Fruit fly (Drosophila melanogaster) whole organism, embryonic: ENCODE measurements around the gene Mvl.
A peak's percentile ranks its signal among the peaks of the same experiment; 100 is the strongest.

Source experiments
- CG10209 ChIP-seq: fragments of 200-800 bp; sonication (Bioruptor generic); optimal IDR thresholded peaks from 3 replicates; lab custom pipeline; 2017; ENCODE audit warnings: missing biosample characterization, mild to moderate bottlenecking, missing genetic modification characterization, missing genetic modification reagents
- CG10565 ChIP-seq: fragments of 200-800 bp; sonication (Bioruptor generic); optimal IDR thresholded peaks from 3 replicates; lab custom pipeline; 2016; ENCODE audit warnings: missing biosample characterization, mild to moderate bottlenecking, missing genetic modification characterization
- CG10959 ChIP-seq: fragments of 200-800 bp; sonication (Bioruptor generic); IDR thresholded peaks from 2 replicates; pipeline ENCODE4 v1.3.6; 2022; ENCODE audit warnings: missing biosample characterization, missing genetic modification characterization
- CG11560 ChIP-seq: fragments of 200-800 bp; sonication (Bioruptor generic); IDR thresholded peaks from 3 replicates; pipeline ENCODE4 v1.3.6; 2022; ENCODE audit warnings: missing biosample characterization, missing genetic modification characterization
- CG12391 ChIP-seq: fragments of 200-800 bp; sonication (Bioruptor generic); optimal IDR thresholded peaks from 3 replicates; lab custom pipeline; 2018; ENCODE audit warnings: missing biosample characterization, mild to moderate bottlenecking, missing genetic modification characterization, moderate library complexity
- CG12769 ChIP-seq: fragments of 200-800 bp; sonication (Bioruptor generic); optimal IDR thresholded peaks from 2 replicates; lab custom pipeline; 2019; ENCODE audit warnings: missing biosample characterization, mild to moderate bottlenecking, missing genetic modification characterization, moderate library complexity
- CG1603 ChIP-seq: fragments of 200-800 bp; sonication (Bioruptor generic); optimal IDR thresholded peaks from 2 replicates; lab custom pipeline; 2019; ENCODE audit warnings: missing biosample characterization, mild to moderate bottlenecking, missing genetic modification characterization, moderate library complexity
- CG17359 ChIP-seq: fragments of 200-800 bp; sonication (Bioruptor generic); optimal IDR thresholded peaks from 3 replicates; lab custom pipeline; 2018; ENCODE audit warnings: missing biosample characterization, mild to moderate bottlenecking, missing genetic modification characterization, moderate library complexity
- CG17612 ChIP-seq: fragments of 200-800 bp; sonication (Bioruptor generic); IDR thresholded peaks from 2 replicates; pipeline ENCODE4 v1.3.6; 2022; ENCODE audit warnings: missing biosample characterization, missing genetic modification characterization
- CG17829 ChIP-seq: fragments of 200-800 bp; optimal IDR thresholded peaks from 2 replicates; lab custom pipeline; 2019; ENCODE audit warnings: missing biosample characterization, mild to moderate bottlenecking, missing genetic modification characterization, moderate library complexity
- CG2678 ChIP-seq: fragments of 200-800 bp; sonication (Bioruptor generic); optimal IDR thresholded peaks from 3 replicates; lab custom pipeline; 2019; ENCODE audit warnings: missing biosample characterization, mild to moderate bottlenecking, missing genetic modification characterization, moderate library complexity
- CG3163 ChIP-seq: fragments of 200-800 bp; sonication (Bioruptor generic); optimal IDR thresholded peaks from 3 replicates; lab custom pipeline; 2016; ENCODE audit warnings: missing biosample characterization, missing genetic modification characterization
- CG5953 ChIP-seq: fragments of 200-800 bp; sonication (Bioruptor generic); IDR thresholded peaks from 2 replicates; pipeline ENCODE4 v1.3.6; 2022; ENCODE audit warnings: missing biosample characterization, missing genetic modification characterization
- CG6254 ChIP-seq: fragments of 200-800 bp; sonication (Bioruptor generic); optimal IDR thresholded peaks from 3 replicates; lab custom pipeline; 2017; ENCODE audit warnings: mild to moderate bottlenecking, missing biosample characterization, missing genetic modification reagents, missing genetic modification characterization
- CG8359 ChIP-seq: fragments of 200-800 bp; sonication (Bioruptor generic); optimal IDR thresholded peaks from 2 replicates; lab custom pipeline; 2017; ENCODE audit warnings: missing biosample characterization, mild to moderate bottlenecking, missing genetic modification characterization, borderline replicate concordance
- Deaf1 ChIP-seq: fragments of 200-800 bp; optimal IDR thresholded peaks from 3 replicates; lab custom pipeline; 2019; ENCODE audit warnings: missing biosample characterization, mild to moderate bottlenecking, missing genetic modification characterization, moderate library complexity
- GATAe ChIP-seq: fragments of 200-800 bp; sonication (Bioruptor generic); conservative IDR thresholded peaks from 2 replicates; pipeline ENCODE4 v1.3.6; 2022; ENCODE audit warnings: missing biosample characterization, missing genetic modification characterization
- H15 ChIP-seq: fragments of 200-800 bp; sonication (Bioruptor generic); IDR thresholded peaks from 3 replicates; pipeline ENCODE4 v1.3.6; 2022; ENCODE audit warnings: missing biosample characterization, missing genetic modification characterization
- HmgD ChIP-seq: fragments of 200-800 bp; sonication (Bioruptor generic); optimal IDR thresholded peaks from 3 replicates; lab custom pipeline; 2016; ENCODE audit warnings: missing biosample characterization, missing genetic modification characterization
- HmgZ ChIP-seq: fragments of 200-800 bp; sonication (Bioruptor generic); optimal IDR thresholded peaks from 2 replicates; lab custom pipeline; 2018; ENCODE audit warnings: missing biosample characterization, mild to moderate bottlenecking, missing genetic modification characterization
- Meics ChIP-seq: fragments of 200-800 bp; sonication (Bioruptor generic); optimal IDR thresholded peaks from 2 replicates; lab custom pipeline; 2017; ENCODE audit warnings: missing biosample characterization, mild to moderate bottlenecking, missing genetic modification characterization
- Mrtf ChIP-seq: fragments of 200-800 bp; sonication (Bioruptor generic); IDR thresholded peaks from 3 replicates; pipeline ENCODE4 v1.3.6; 2022; ENCODE audit warnings: missing biosample characterization, missing genetic modification characterization
- NC2α ChIP-seq: fragments of 200-800 bp; sonication (Bioruptor generic); optimal IDR thresholded peaks from 2 replicates; lab custom pipeline; 2016; ENCODE audit warnings: missing biosample characterization, missing genetic modification characterization
- PHDP ChIP-seq: fragments of 200-800 bp; sonication (Bioruptor generic); optimal IDR thresholded peaks from 3 replicates; lab custom pipeline; 2018; ENCODE audit warnings: missing biosample characterization, mild to moderate bottlenecking, missing genetic modification characterization, moderate library complexity
- Rfx ChIP-seq: fragments of 200-800 bp; sonication (Bioruptor generic); IDR thresholded peaks from 2 replicates; pipeline ENCODE4 v1.3.6; 2022; ENCODE audit warnings: missing biosample characterization, missing genetic modification characterization
- Sry-β ChIP-seq: fragments of 200-800 bp; sonication (Bioruptor generic); optimal IDR thresholded peaks from 2 replicates; lab custom pipeline; 2018; ENCODE audit warnings: missing biosample characterization, mild to moderate bottlenecking, missing genetic modification characterization, moderate library complexity
- Trl ChIP-seq, 3 experiments: fragments of >200 bp in 2 of 3; fragments of 200-800 bp in 1 of 3; sonication (Bioruptor generic) in 1 of 3; optimal IDR thresholded peaks; 2 replicates in 1 of 3; 3 replicates in 2 of 3; lab custom pipeline; 2016 to 2017; ENCODE audit warnings: missing biosample characterization in 1 of 3, missing genetic modification characterization in 1 of 3
- aop ChIP-seq: fragments of 200-800 bp; sonication (Bioruptor generic); IDR thresholded peaks from 2 replicates; pipeline ENCODE4 v1.3.6; 2022; ENCODE audit warnings: missing biosample characterization, missing genetic modification characterization
- bbx ChIP-seq: fragments of 200-800 bp; sonication (Bioruptor generic); IDR thresholded peaks from 2 replicates; pipeline ENCODE4 v1.3.6; 2022; ENCODE audit warnings: missing biosample characterization, missing genetic modification characterization; ENCODE audit not compliant: partially characterized antibody
- dysf ChIP-seq: fragments of 200-800 bp; sonication (Bioruptor generic); IDR thresholded peaks from 3 replicates; pipeline ENCODE4 v1.3.6; 2022; ENCODE audit warnings: missing biosample characterization, missing genetic modification characterization
- eve ChIP-seq, 2 experiments: fragments of >200 bp; optimal IDR thresholded peaks; 2 replicates each; lab custom pipeline; 2017; ENCODE audit warnings: missing biosample characterization in 2 of 2, missing genetic modification characterization in 2 of 2
- exex ChIP-seq: fragments of 200-800 bp; sonication (Bioruptor generic); optimal IDR thresholded peaks from 4 replicates; lab custom pipeline; 2018; ENCODE audit warnings: missing biosample characterization, mild to moderate bottlenecking, missing genetic modification characterization, moderate library complexity
- fd3F ChIP-seq: fragments of 200-800 bp; sonication (Bioruptor generic); optimal IDR thresholded peaks from 2 replicates; lab custom pipeline; 2018; ENCODE audit warnings: missing biosample characterization, mild to moderate bottlenecking, missing genetic modification characterization, moderate library complexity
- gt ChIP-seq: fragments of 200-800 bp; sonication (Bioruptor generic); IDR thresholded peaks from 2 replicates; pipeline ENCODE4 v1.3.6; 2022; ENCODE audit warnings: missing biosample characterization, missing genetic modification characterization
- hbn ChIP-seq: fragments of 200-800 bp; sonication (Bioruptor generic); IDR thresholded peaks from 2 replicates; pipeline ENCODE4 v1.3.6; 2022; ENCODE audit warnings: missing biosample characterization, missing genetic modification characterization; ENCODE audit not compliant: partially characterized antibody
- insv ChIP-seq, 2 experiments: fragments of 200-800 bp; sonication (Bioruptor generic); optimal IDR thresholded peaks; 3 replicates each; lab custom pipeline; 2016 to 2018; ENCODE audit warnings: missing biosample characterization in 2 of 2, missing genetic modification characterization in 2 of 2
- lbe ChIP-seq: fragments of 200-800 bp; sonication (Bioruptor generic); optimal IDR thresholded peaks from 2 replicates; lab custom pipeline; 2016; ENCODE audit warnings: missing biosample characterization, mild to moderate bottlenecking, missing genetic modification characterization
- otp ChIP-seq: fragments of 200-800 bp; sonication (Bioruptor generic); IDR thresholded peaks from 3 replicates; pipeline ENCODE4, ENCODE4 v1.3.6; 2022; ENCODE audit warnings: missing biosample characterization, missing genetic modification characterization
- pho ChIP-seq: fragments of 200-800 bp; sonication (Bioruptor generic); optimal IDR thresholded peaks from 2 replicates; lab custom pipeline; 2016; ENCODE audit warnings: missing biosample characterization, missing genetic modification characterization
- pita ChIP-seq: fragments of 200-800 bp; sonication (Bioruptor generic); optimal IDR thresholded peaks from 2 replicates; lab custom pipeline; 2017; ENCODE audit warnings: missing biosample characterization, mild to moderate bottlenecking, missing genetic modification characterization
- pum ChIP-seq: fragments of 200-800 bp; sonication (Bioruptor generic); optimal IDR thresholded peaks from 2 replicates; lab custom pipeline; 2016; ENCODE audit warnings: missing biosample characterization, missing genetic modification characterization
- rib ChIP-seq: fragments of 200-800 bp; sonication (Bioruptor generic); IDR thresholded peaks from 2 replicates; pipeline ENCODE4 v1.3.6; 2022; ENCODE audit warnings: missing biosample characterization, missing genetic modification characterization
- sima ChIP-seq: fragments of 200-800 bp; sonication (Bioruptor generic); optimal IDR thresholded peaks from 2 replicates; lab custom pipeline; 2016; ENCODE audit warnings: missing biosample characterization, missing genetic modification characterization
- sqz ChIP-seq: fragments of 200-800 bp; sonication (Bioruptor generic); optimal IDR thresholded peaks from 3 replicates; lab custom pipeline; 2018; ENCODE audit warnings: missing biosample characterization, mild to moderate bottlenecking, missing genetic modification characterization
- tgo ChIP-seq: fragments of 200-800 bp; sonication (Bioruptor generic); IDR thresholded peaks from 3 replicates; pipeline ENCODE4 v1.3.6; 2022; ENCODE audit warnings: missing biosample characterization, missing genetic modification characterization
- tll ChIP-seq, 2 experiments: fragments of 200-800 bp in 1 of 2; fragments of >200 bp in 1 of 2; sonication (Bioruptor generic) in 1 of 2; optimal IDR thresholded peaks; 2 replicates each; lab custom pipeline; 2017 to 2019; ENCODE audit warnings: missing biosample characterization in 2 of 2, missing genetic modification characterization in 2 of 2, mild to moderate bottlenecking in 1 of 2, moderate library complexity in 1 of 2
- trh ChIP-seq: fragments of 200-800 bp; sonication (Bioruptor generic); optimal IDR thresholded peaks from 2 replicates; lab custom pipeline; 2016; ENCODE audit warnings: missing biosample characterization, missing genetic modification characterization
- yki ChIP-seq: fragments of >200 bp; optimal IDR thresholded peaks from 3 replicates; lab custom pipeline; 2018

Mvl gene

DNA sequence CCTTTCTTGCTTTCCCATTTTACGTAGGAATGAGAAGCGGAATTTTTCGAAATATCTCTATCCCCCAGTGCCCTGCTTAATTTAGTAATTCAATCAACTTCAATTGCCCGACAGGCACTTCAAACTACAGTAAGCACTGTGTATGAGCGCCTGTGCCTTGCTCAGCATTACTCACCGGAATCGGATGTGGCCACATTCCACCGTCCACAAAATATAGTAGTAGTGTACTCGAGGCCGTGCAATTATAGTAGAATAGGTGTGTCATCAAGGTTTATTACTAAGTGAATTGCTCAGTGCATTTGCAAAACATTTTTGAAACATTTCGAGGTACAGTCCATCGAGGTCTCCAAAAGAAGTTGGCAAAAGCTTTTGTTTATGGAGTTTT is 5.1 kb upstream of the Mvl start (continued):
- peak; percentile 28 for TF ChIP-seq CG1603 (tag; lab: Kevin White, UChicago)
- TF ChIP-seq CG11560 (tag; lab: Robert Waterston, UW) = no peak
- TF ChIP-seq Deaf1 (tag; lab: Kevin White, UChicago) = no peak
- peak in 1 of 2 experiments; percentile 31 for TF ChIP-seq Trl (optimal IDR thresholded peaks at IDR 0.05; lab: Kevin White, UChicago)
- no peak for TF ChIP-seq Trl (GFP tag; optimal IDR thresholded peaks at IDR 0.05; lab: Kevin White, UChicago)
- peak; percentile 30; the same call in 1 of the 3 replicates for TF ChIP-seq H15 (GFP tag; lab: Robert Waterston, UW)
- TF ChIP-seq CG10565 = no peak
- TF ChIP-seq tgo (GFP tag; lab: Robert Waterston, UW) = no peak
- TF ChIP-seq Rfx (GFP tag; lab: Robert Waterston, UW) = peak; percentile 30; the same call in 1 of the 2 replicates
- no peak for TF ChIP-seq tll (GFP tag; optimal IDR thresholded peaks at IDR 0.05; lab: Kevin White, UChicago)
- TF ChIP-seq CG12769 (tag; lab: Kevin White, UChicago) = peak; percentile 54
- 0 out of 3 replicates have a peak, but pooled peaks have one; percentile 30 for TF ChIP-seq dysf (GFP tag; lab: Robert Waterston, UW)
- TF ChIP-seq rib (GFP tag; lab: Robert Waterston, UW) = no peak
- TF ChIP-seq GATAe (GFP tag; lab: Robert Waterston, UW) = no peak
- no peak for TF ChIP-seq gt (GFP tag; lab: Robert Waterston, UW)
- TF ChIP-seq CG2678 (tag; lab: Kevin White, UChicago) = no peak
- no peak for TF ChIP-seq hbn (GFP tag; lab: Robert Waterston, UW)
- TF ChIP-seq, all 482 proteins: peak for 32

DNA sequence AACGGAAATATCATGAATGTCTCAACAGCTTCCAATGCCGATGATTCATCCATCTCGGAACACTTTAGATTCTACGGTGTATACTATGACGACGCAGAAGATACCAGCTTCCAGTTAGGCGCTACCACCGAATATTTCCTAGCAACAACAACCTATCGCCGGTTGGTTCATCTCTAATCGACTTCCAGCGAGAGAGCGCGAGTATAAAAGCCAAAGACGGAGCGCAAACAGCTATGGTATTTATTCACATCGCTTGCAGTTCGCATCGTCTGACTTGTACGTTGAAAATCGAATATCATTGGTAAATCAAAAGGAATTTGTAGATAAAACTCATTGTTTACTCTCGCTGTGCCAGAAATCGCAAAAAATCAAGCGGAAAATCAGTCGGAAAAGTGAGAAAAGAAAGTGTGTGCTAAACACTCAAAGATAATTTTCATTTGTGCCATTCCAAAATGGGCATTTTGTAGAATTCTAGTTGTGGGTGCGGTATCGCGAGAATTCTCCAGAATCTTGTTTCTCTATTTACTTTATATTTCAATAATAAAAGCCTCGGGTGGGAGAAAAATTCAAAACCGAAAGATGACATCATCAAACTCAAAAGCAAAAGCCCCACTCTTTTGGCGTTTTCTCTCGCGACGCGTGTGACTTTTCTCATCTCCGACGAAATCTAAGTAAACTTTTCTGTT is 4.6 kb upstream of the Mvl start, which contains the start of gene AnxB9:
Gene AnxB9 (plus strand): TSS at position 232 of the 686 bp plus-strand sequence.
- TF ChIP-seq exex (peak; percentile 26), CG3163 (GFP tag; lab: Kevin White, UChicago) (peak; percentile 43), Mrtf (GFP tag; lab: Robert Waterston, UW) (no peak), sima (no peak), pum (GFP tag; lab: Kevin White, UChicago) (no peak), bbx (GFP tag; lab: Robert Waterston, UW) (peak; percentile 75), pho (GFP tag; lab: Kevin White, UChicago) (peak; percentile 39), CG17612 (no peak), Sry-β (GFP tag; lab: Kevin White, UChicago) (no peak), eve (GFP tag; optimal IDR thresholded peaks at IDR 0.05; lab: Kevin White, UChicago) (no peak), CG10209 (GFP tag; lab: Kevin White, UChicago) (no peak), trh (no peak), Meics (GFP tag; lab: Kevin White, UChicago) (peak; percentile 48), CG6254 (GFP tag; lab: Kevin White, UChicago) (no peak), yki (no peak), aop (GFP tag; lab: Robert Waterston, UW) (no peak), NC2α (GFP tag; lab: Kevin White, UChicago) (peak; percentile 51), PHDP (tag; lab: Kevin White, UChicago) (no peak), otp (GFP tag; lab: Robert Waterston, UW) (0 out of 3 replicates have a peak, but pooled peaks have one; percentile 38), CG8359 (GFP tag; lab: Kevin White, UChicago) (no peak), HmgD (GFP tag; lab: Kevin White, UChicago) (no peak), CG17359 (tag; lab: Kevin White, UChicago) (peak; percentile 40), CG2678 (tag; lab: Kevin White, UChicago) (peak; percentile 37), lbe (GFP tag; lab: Kevin White, UChicago) (peak; percentile 68), insv (GFP tag; optimal IDR thresholded peaks at IDR 0.05; lab: Kevin White, UChicago) (no peak), Rfx (GFP tag; lab: Robert Waterston, UW) (peak; percentile 60), CG12391 (peak; percentile 13), CG17829 (tag; lab: Kevin White, UChicago) (no peak), CG10959 (GFP tag; lab: Robert Waterston, UW) (no peak), HmgZ (tag; lab: Kevin White, UChicago) (peak; percentile 60), pita (GFP tag; lab: Kevin White, UChicago) (no peak), fd3F (GFP tag; lab: Kevin White, UChicago) (no peak), CG5953 (no peak), sqz (GFP tag; lab: Kevin White, UChicago) (peak; percentile 33)
